Worm (Caenorhabditis elegans): ENCODE results near the gene hpo-25.

Gene hpo-25

ce11 chrII:2378465-2379009 lies 9.5 kb downstream of the hpo-25 start:
- TF ChIP-seq elt-1 (tag; optimal IDR thresholded peaks at IDR 0.05; ENCODE audit: borderline replicate concordance, insufficient read depth) = no peak
- no peak for TF ChIP-seq drap-1 (GFP tag; optimal IDR thresholded peaks at IDR 0.05)
- no peak for TF ChIP-seq sptf-1 (tag; optimal IDR thresholded peaks at IDR 0.05)
- no peak for TF ChIP-seq ceh-39 (tag; optimal IDR thresholded peaks at IDR 0.05)
- no peak for TF ChIP-seq nhr-2 (tag; optimal IDR thresholded peaks at IDR 0.05)
- TF ChIP-seq bed-3 (GFP tag; optimal IDR thresholded peaks at IDR 0.05) = no peak
- TF ChIP-seq cnd-1 (tag; optimal IDR thresholded peaks at IDR 0.05) = no peak
- TF ChIP-seq ceh-83 (GFP tag; optimal IDR thresholded peaks at IDR 0.05) = no peak
- TF ChIP-seq mep-1 (tag; optimal IDR thresholded peaks at IDR 0.05) = no peak
- TF ChIP-seq M03D4.4 (tag; optimal IDR thresholded peaks at IDR 0.05) = no peak
- no peak for TF ChIP-seq mab-5 (tag; optimal IDR thresholded peaks at IDR 0.05)
- no peak for TF ChIP-seq flh-1 (GFP tag; optimal IDR thresholded peaks at IDR 0.05)

- TF ChIP-seq hlh-1 (tag; optimal IDR thresholded peaks at IDR 0.05) (no peak), snpc-4 (tag; optimal IDR thresholded peaks at IDR 0.05) (no peak), nhr-76 (tag; optimal IDR thresholded peaks at IDR 0.05) (no peak), unc-62 (GFP tag; optimal IDR thresholded peaks at IDR 0.05) (no peak), unc-120 (tag; optimal IDR thresholded peaks at IDR 0.05; ENCODE audit: poor library complexity, severe bottlenecking) (no peak), nhr-12 (tag; optimal IDR thresholded peaks at IDR 0.05) (no peak), elt-1 (tag; optimal IDR thresholded peaks at IDR 0.05; ENCODE audit: borderline replicate concordance, insufficient read depth) (no peak), drap-1 (GFP tag; optimal IDR thresholded peaks at IDR 0.05) (no peak)
Observed at ce11 chrII:2379673-2380072, 10.6 kb downstream of the hpo-25 start.

ce11 chrII:2380174-2380573 lies 11.1 kb downstream of the hpo-25 start, which contains the start of gene F16G10.7:
TSS of gene F16G10.7 (minus strand) at chrII:2380274.
- TF ChIP-seq lsy-2 (tag; optimal IDR thresholded peaks at IDR 0.05) = peak; percentile 29
- TF ChIP-seq mls-2 (tag; optimal IDR thresholded peaks at IDR 0.05) = no peak

ce11 chrII:2383334-2383733 lies 14.3 kb downstream of the hpo-25 start, which contains the start of gene F16G10.8:
TSS of gene F16G10.8 (minus strand) at chrII:2383434.
- no peak for TF ChIP-seq elt-3 (tag; optimal IDR thresholded peaks at IDR 0.05)

ce11 chrII:2385495-2385894 lies 16.4 kb downstream of the hpo-25 start, which contains the start of gene F16G10.9:
TSS of gene F16G10.9 (minus strand) at chrII:2385595.
- TF ChIP-seq ceh-83 (GFP tag; optimal IDR thresholded peaks at IDR 0.05) = no peak
- no peak for TF ChIP-seq ces-1 (GFP tag; optimal IDR thresholded peaks at IDR 0.05)
- TF ChIP-seq nhr-2 (tag; optimal IDR thresholded peaks at IDR 0.05) = no peak
- no peak for TF ChIP-seq tbx-8 (GFP tag; optimal IDR thresholded peaks at IDR 0.05)
- TF ChIP-seq lin-32 (GFP tag; optimal IDR thresholded peaks at IDR 0.05) = no peak
- TF ChIP-seq nhr-28 (tag; optimal IDR thresholded peaks at IDR 0.05) = no peak
- TF ChIP-seq ceh-43 (GFP tag; optimal IDR thresholded peaks at IDR 0.05) = no peak
- TF ChIP-seq nhr-76 (tag; optimal IDR thresholded peaks at IDR 0.05) = no peak
- no peak for TF ChIP-seq lin-13 (tag; optimal IDR thresholded peaks at IDR 0.05)
- TF ChIP-seq bed-3 (GFP tag; optimal IDR thresholded peaks at IDR 0.05) = no peak
- no peak for TF ChIP-seq sptf-1 (tag; optimal IDR thresholded peaks at IDR 0.05)
- no peak for TF ChIP-seq ztf-11 (tag; optimal IDR thresholded peaks at IDR 0.05)
- no peak for TF ChIP-seq unc-39 (tag; optimal IDR thresholded peaks at IDR 0.05)

- TF ChIP-seq unc-62 (GFP tag; optimal IDR thresholded peaks at IDR 0.05) (no peak), snpc-4 (tag; optimal IDR thresholded peaks at IDR 0.05) (no peak), hlh-1 (tag; optimal IDR thresholded peaks at IDR 0.05) (no peak)
Observed at ce11 chrII:2390884-2391283, 21.8 kb downstream of the hpo-25 start, which contains the start of gene F16G10.10. TSS of gene F16G10.10 (minus strand) at chrII:2390984.

- TF ChIP-seq cnd-1 (tag; optimal IDR thresholded peaks at IDR 0.05) (no peak), ceh-43 (GFP tag; optimal IDR thresholded peaks at IDR 0.05) (no peak), snpc-4 (tag; optimal IDR thresholded peaks at IDR 0.05) (no peak), unc-120 (tag; optimal IDR thresholded peaks at IDR 0.05; ENCODE audit: poor library complexity, severe bottlenecking) (no peak), lin-13 (tag; optimal IDR thresholded peaks at IDR 0.05) (no peak), drap-1 (GFP tag; optimal IDR thresholded peaks at IDR 0.05) (no peak)
Observed at ce11 chrII:2393821-2394220, 24.8 kb downstream of the hpo-25 start, which contains the start of gene F16G10.11. TSS of gene F16G10.11 (minus strand) at chrII:2393921.

All from whole organism, mixed stage, embryonic.